Worm (Caenorhabditis elegans) whole organism, L4 larva: ENCODE data around the gene srbc-25.

Experiments
- D1046.2 ChIP-seq: fragments of 200-800 bp; sonication (Bioruptor generic); IDR thresholded peaks from 2 replicates; pipeline ENCODE4 v1.3.6; 2022; ENCODE audit warnings: missing genetic modification characterization, missing compliant biosample characterization
- F10B5.3 ChIP-seq: sonication (generic microtip); optimal IDR thresholded peaks from 2 replicates; lab custom pipeline; 2016; ENCODE audit warnings: mild to moderate bottlenecking, missing genetic modification characterization, missing compliant biosample characterization
- F44E2.7 ChIP-seq: fragments of 200-800 bp; sonication (Bioruptor generic); IDR thresholded peaks from 2 replicates; pipeline ENCODE4 v2.1.2; 2022; ENCODE audit warnings: missing genetic modification characterization, missing compliant biosample characterization
- Y5F2A.4 ChIP-seq: fragments of 200-800 bp; sonication (Bioruptor generic); optimal IDR thresholded peaks from 2 replicates; lab custom pipeline; 2018; ENCODE audit warnings: mild to moderate bottlenecking, missing genetic modification characterization, missing compliant biosample characterization
- ZK546.5 ChIP-seq, 2 experiments: sonication (generic microtip); optimal IDR thresholded peaks; 2 replicates each; lab custom pipeline; 2017; ENCODE audit warnings: missing biosample characterization in 2 of 2, missing genetic modification characterization in 2 of 2
- aha-1 ChIP-seq: fragments of 150-350 bp; peaks from one replicate; lab custom pipeline; 2014; ENCODE audit warnings: missing biosample characterization, missing genetic modification characterization
- ama-1 ChIP-seq: fragments of 150-350 bp; optimal IDR thresholded peaks from 2 replicates; lab custom pipeline; 2014; ENCODE audit warnings: inconsistent platforms, mixed read lengths
- attf-4 ChIP-seq: sonication (generic microtip); optimal IDR thresholded peaks from 3 replicates; lab custom pipeline; 2017; ENCODE audit warnings: missing biosample characterization, missing genetic modification characterization
- ceh-32 ChIP-seq: sonication (generic microtip); optimal IDR thresholded peaks from 2 replicates; lab custom pipeline; 2016; ENCODE audit warnings: mild to moderate bottlenecking, missing genetic modification characterization, missing compliant biosample characterization; ENCODE audit not compliant: poor library complexity
- ceh-62 ChIP-seq: sonication (generic microtip); optimal IDR thresholded peaks from 2 replicates; lab custom pipeline; 2017; ENCODE audit warnings: missing biosample characterization, missing genetic modification characterization
- daf-12 ChIP-seq: fragments of 150-350 bp; optimal IDR thresholded peaks from 2 replicates; lab custom pipeline; 2014; ENCODE audit warnings: missing biosample characterization, missing genetic modification reagents, missing genetic modification characterization
- dmd-6 ChIP-seq: fragments of 200-800 bp; sonication (Bioruptor generic); IDR thresholded peaks from 2 replicates; pipeline ENCODE4 v1.3.6; 2022; ENCODE audit warnings: missing genetic modification reagents, missing genetic modification characterization, missing compliant biosample characterization
- dpl-1 ChIP-seq: fragments of 150-350 bp; optimal IDR thresholded peaks from 2 replicates; lab custom pipeline; 2014; ENCODE audit warnings: missing biosample characterization, missing genetic modification reagents, missing genetic modification characterization
- egl-27 ChIP-seq: sonication (generic microtip); optimal IDR thresholded peaks from 3 replicates; lab custom pipeline; 2017; ENCODE audit warnings: missing biosample characterization, missing genetic modification reagents, missing genetic modification characterization
- jun-1 ChIP-seq: fragments of 150-350 bp; optimal IDR thresholded peaks from 2 replicates; lab custom pipeline; 2014; ENCODE audit warnings: missing biosample characterization, missing genetic modification reagents, missing genetic modification characterization
- lim-7 ChIP-seq: fragments of 200-800 bp; sonication (Bioruptor generic); IDR thresholded peaks from 2 replicates; pipeline ENCODE4 v1.3.6; 2022; ENCODE audit warnings: missing genetic modification characterization, missing compliant biosample characterization
- lin-38 ChIP-seq: fragments of 200-800 bp; sonication (Bioruptor generic); IDR thresholded peaks from 2 replicates; pipeline ENCODE4 v1.3.6; 2022; ENCODE audit warnings: missing genetic modification reagents, missing genetic modification characterization, missing compliant biosample characterization
- lsy-2 ChIP-seq, 2 experiments: fragments of 150-350 bp in 1 of 2; sonication (generic microtip) in 1 of 2; optimal IDR thresholded peaks; 2 replicates each; lab custom pipeline; 2014 to 2017; ENCODE audit warnings: missing biosample characterization in 2 of 2, missing genetic modification characterization in 2 of 2
- mdl-1 ChIP-seq, 2 experiments: fragments of 150-350 bp in 1 of 2; sonication (generic microtip) in 1 of 2; optimal IDR thresholded peaks; 2 replicates each; lab custom pipeline; 2014 to 2017; ENCODE audit warnings: missing biosample characterization in 2 of 2, missing genetic modification characterization in 2 of 2
- nhr-10 ChIP-seq: fragments of 150-350 bp; optimal IDR thresholded peaks from 2 replicates; lab custom pipeline; 2014; ENCODE audit warnings: missing biosample characterization, missing genetic modification characterization
- nhr-28 ChIP-seq: fragments of 150-350 bp; optimal IDR thresholded peaks from 2 replicates; lab custom pipeline; 2014; ENCODE audit warnings: missing biosample characterization, missing genetic modification characterization
- nhr-41 ChIP-seq: fragments of 200-800 bp; sonication (Bioruptor generic); IDR thresholded peaks from 2 replicates; pipeline ENCODE4 v1.3.6; 2022; ENCODE audit warnings: missing genetic modification reagents, missing genetic modification characterization, missing compliant biosample characterization
- nhr-77 ChIP-seq: fragments of 150-350 bp; optimal IDR thresholded peaks from 2 replicates; lab custom pipeline; 2014; ENCODE audit warnings: missing biosample characterization, missing genetic modification characterization
- pha-4 ChIP-seq, 2 experiments: fragments of 150-350 bp in 1 of 2; fragments of 200-800 bp in 1 of 2; sonication (Bioruptor generic) in 1 of 2; IDR thresholded peaks in 1 of 2; optimal IDR thresholded peaks in 1 of 2; 2 replicates each; pipeline versions ENCODE4 v1.3.6 to Lab custom; 2014 to 2022; ENCODE audit warnings: missing genetic modification characterization in 2 of 2, missing genetic modification reagents in 2 of 2, missing biosample characterization in 1 of 2, missing compliant biosample characterization in 1 of 2
- php-3 ChIP-seq: fragments of 200-800 bp; sonication (Bioruptor generic); IDR thresholded peaks from 2 replicates; pipeline ENCODE4 v1.3.6; 2022; ENCODE audit warnings: missing genetic modification reagents, missing genetic modification characterization, missing compliant biosample characterization
- saeg-2 ChIP-seq: fragments of 200-800 bp; sonication (Bioruptor generic); IDR thresholded peaks from 2 replicates; pipeline ENCODE4 v1.3.6; 2022; ENCODE audit warnings: missing genetic modification reagents, missing genetic modification characterization, missing compliant biosample characterization
- sdz-12 ChIP-seq: fragments of 200-800 bp; sonication (Bioruptor generic); optimal IDR thresholded peaks from 2 replicates; lab custom pipeline; 2018; ENCODE audit warnings: mild to moderate bottlenecking, missing genetic modification characterization, missing compliant biosample characterization
- set-16 ChIP-seq: fragments of 200-800 bp; sonication (Bioruptor generic); IDR thresholded peaks from 2 replicates; pipeline ENCODE4 v1.3.6; 2022; ENCODE audit warnings: missing genetic modification reagents, missing genetic modification characterization, missing compliant biosample characterization
- skn-1 ChIP-seq: fragments of 150-350 bp; optimal IDR thresholded peaks from 2 replicates; lab custom pipeline; 2014; ENCODE audit warnings: missing biosample characterization, missing genetic modification characterization
- snpc-1.2 ChIP-seq: fragments of 200-800 bp; sonication (Bioruptor generic); IDR thresholded peaks from 2 replicates; pipeline ENCODE4 v1.3.6; 2022; ENCODE audit warnings: missing genetic modification reagents, missing genetic modification characterization, missing compliant biosample characterization
- snpc-4 ChIP-seq: fragments of 150-350 bp; optimal IDR thresholded peaks from 2 replicates; lab custom pipeline; 2014; ENCODE audit warnings: missing biosample characterization, missing genetic modification characterization
- tra-1 ChIP-seq: fragments of 200-800 bp; sonication (Bioruptor generic); IDR thresholded peaks from 2 replicates; pipeline ENCODE4 v1.3.6; 2022; ENCODE audit warnings: missing genetic modification reagents, missing genetic modification characterization, missing compliant biosample characterization
- vab-7 ChIP-seq: fragments of 200-800 bp; sonication (Bioruptor generic); IDR thresholded peaks from 2 replicates; pipeline ENCODE4 v1.3.6; 2022; ENCODE audit warnings: missing genetic modification reagents, missing genetic modification characterization, missing compliant biosample characterization
- zfp-2 ChIP-seq: sonication (generic microtip); optimal IDR thresholded peaks from 2 replicates; lab custom pipeline; 2016; ENCODE audit warnings: mild to moderate bottlenecking, missing genetic modification characterization, missing compliant biosample characterization
- zip-11 ChIP-seq: fragments of 200-800 bp; sonication (Bioruptor generic); IDR thresholded peaks from 2 replicates; pipeline ENCODE4 v1.3.6; 2022; ENCODE audit warnings: missing genetic modification characterization, missing compliant biosample characterization

Gene srbc-25

DNA sequence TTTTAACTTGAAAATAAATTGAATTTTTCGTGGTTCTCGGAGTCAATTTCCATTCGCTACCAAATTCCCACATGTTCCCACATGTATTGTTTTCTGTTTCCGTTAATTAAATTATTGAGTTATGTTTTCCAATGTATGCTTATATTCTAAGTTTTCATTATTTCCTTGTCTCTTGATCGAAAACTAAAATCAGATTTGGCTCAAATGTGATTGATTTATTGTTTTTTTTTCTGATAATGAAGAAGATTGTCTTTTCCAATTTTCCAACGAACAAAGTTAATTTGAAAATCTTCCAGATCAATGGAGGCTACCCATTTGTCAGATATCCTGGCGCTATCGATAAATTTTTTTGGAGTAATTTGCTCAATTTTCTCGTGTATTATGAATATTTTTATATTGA lies at the start of gene srbc-25:
srbc-25 (plus strand) TSS at position 301 of the 400 bp plus-strand sequence.
- TF ChIP-seq dpl-1 (no peak), snpc-4 (tag; lab: Kevin White, UChicago) (no peak)

DNA sequence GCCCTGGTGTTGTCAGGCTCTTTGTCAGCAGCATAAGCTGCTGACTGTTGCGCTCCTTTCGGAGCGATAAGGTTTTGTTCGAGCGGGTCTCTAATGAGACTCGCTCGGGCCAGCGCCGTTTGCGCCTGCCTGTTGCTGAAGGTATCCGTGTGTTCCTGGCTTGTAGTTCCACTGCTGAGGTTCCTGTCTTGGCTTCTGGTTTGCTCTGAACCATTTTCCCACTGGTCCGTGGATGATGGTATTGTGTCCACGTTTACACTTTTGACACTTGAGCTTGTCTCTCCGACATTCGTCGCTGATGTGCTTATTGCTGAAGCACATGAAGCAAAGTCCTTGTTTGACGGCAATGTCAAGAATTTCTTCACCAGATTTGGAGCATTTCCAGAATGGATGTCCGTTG lies 22.5 kb upstream of the srbc-25 start:
- TF ChIP-seq jun-1 (tag; lab: Kevin White, UChicago) (no peak), nhr-41 (no peak), ceh-32 (tag; lab: Kevin White, UChicago) (no peak), set-16 (GFP tag; lab: Robert Waterston, UW) (peak; percentile 47; the same call in 1 of the 2 replicates), aha-1 (tag; lab: Kevin White, UChicago) (peak; percentile 95)
- TF ChIP-seq, all 104 proteins: peak for 2

DNA sequence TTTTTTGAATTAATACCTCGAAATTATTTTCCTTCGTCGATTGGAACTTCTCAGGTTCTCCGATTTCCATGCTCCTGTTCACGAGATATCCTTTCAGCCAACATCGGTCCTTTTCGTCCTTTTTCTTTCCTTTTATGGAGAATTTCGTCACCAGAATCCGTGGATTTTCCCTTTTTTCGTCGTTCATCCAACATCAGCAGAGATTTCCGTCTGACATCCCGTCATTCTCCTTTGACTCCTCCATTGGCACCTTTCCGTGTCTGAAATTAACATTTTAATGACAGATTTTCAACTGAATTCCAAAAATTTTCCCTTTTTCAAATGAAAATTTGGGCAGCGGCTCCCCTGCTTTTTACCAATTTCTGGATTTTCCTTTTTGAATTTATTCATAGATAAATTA lies 18.9 kb upstream of the srbc-25 start:
- peak; percentile 91 for TF ChIP-seq aha-1 (tag; lab: Kevin White, UChicago)
- no peak for TF ChIP-seq F44E2.7
- TF ChIP-seq, all 104 proteins: peak for 1

DNA sequence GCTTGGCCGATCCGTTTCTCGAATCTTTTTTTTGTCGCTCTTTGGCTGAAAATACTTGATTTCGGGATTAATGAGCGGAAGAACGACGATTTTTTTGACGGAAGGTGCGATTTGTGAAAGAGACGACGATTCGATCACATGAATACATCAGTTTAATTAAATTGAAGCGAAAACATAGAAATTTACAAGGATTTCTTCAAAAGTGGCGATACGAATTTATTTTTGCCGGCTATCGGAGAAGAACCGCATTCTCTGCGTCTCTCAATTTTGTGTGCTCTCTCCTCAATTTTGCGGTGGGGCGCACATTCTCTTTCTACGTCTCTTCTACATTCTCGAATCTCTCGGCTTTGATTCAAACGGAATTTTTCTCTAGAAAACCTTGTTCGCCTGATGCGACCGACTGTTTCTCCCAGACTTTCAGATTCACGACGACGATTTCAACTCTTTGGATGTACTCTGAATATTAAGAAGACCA lies 18.4 kb upstream of the srbc-25 start, which contains the start of gene F40D4.17:
F40D4.17 (minus strand) TSS at position 51 of the 475 bp plus-strand sequence.
- no peak for TF ChIP-seq daf-12 (tag; lab: Kevin White, UChicago)
- no peak for TF ChIP-seq F10B5.3
- TF ChIP-seq egl-27 (tag; lab: Kevin White, UChicago): no peak
- no peak for TF ChIP-seq ceh-62 (tag; lab: Kevin White, UChicago)
- TF ChIP-seq ama-1 (lab: Kevin White, UChicago): no peak
- TF ChIP-seq sdz-12: no peak
- no peak for TF ChIP-seq nhr-28
- no peak for TF ChIP-seq dmd-6 (GFP tag; lab: Robert Waterston, UW)
- no peak for TF ChIP-seq ZK546.5 (tag; optimal IDR thresholded peaks at IDR 0.05; lab: Kevin White, UChicago)
- no peak for TF ChIP-seq vab-7
- TF ChIP-seq nhr-10 (tag; lab: Kevin White, UChicago): no peak
- TF ChIP-seq snpc-1.2 (GFP tag; lab: Robert Waterston, UW): no peak
- TF ChIP-seq attf-4 (tag; lab: Kevin White, UChicago): no peak
- no peak for TF ChIP-seq skn-1 (tag; lab: Kevin White, UChicago)
- no peak for TF ChIP-seq tra-1 (GFP tag; lab: Robert Waterston, UW)
- no peak for TF ChIP-seq lin-38 (GFP tag; lab: Robert Waterston, UW)
- no peak for TF ChIP-seq zip-11 (GFP tag; lab: Robert Waterston, UW)
- TF ChIP-seq saeg-2 (GFP tag; lab: Robert Waterston, UW): no peak

DNA sequence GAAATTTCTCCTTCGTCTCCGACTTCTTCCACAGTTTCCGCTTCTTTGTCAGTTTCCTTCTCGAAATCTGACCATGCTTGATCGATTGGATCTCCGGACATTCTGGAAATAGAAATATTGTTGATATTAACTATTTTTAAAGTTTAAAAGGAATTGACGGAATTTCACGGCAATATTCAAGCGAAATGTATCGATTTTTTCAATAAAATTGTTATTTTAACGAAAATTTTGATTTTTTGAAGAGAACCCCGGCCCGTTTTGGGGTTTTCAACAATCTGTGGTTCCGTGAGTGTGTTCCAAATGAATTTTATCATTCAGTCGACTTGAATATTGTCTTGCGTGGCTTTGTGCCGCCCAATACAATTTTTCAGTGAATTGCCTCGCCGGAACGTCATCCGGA lies 16.7 kb upstream of the srbc-25 start, which contains the start of gene F40D4.13:
F40D4.13 (minus strand) TSS at position 101 of the 400 bp plus-strand sequence.
- TF ChIP-seq sdz-12 (no peak), pha-4 (GFP tag; IDR thresholded peaks at IDR 0.05; lab: Robert Waterston, UW) (no peak), pha-4 (tag; optimal IDR thresholded peaks at IDR 0.05; lab: Kevin White, UChicago) (no peak), D1046.2 (no peak), egl-27 (tag; lab: Kevin White, UChicago) (no peak), set-16 (GFP tag; lab: Robert Waterston, UW) (no peak), zfp-2 (no peak), nhr-77 (tag; lab: Kevin White, UChicago) (no peak), php-3 (GFP tag; lab: Robert Waterston, UW) (no peak), Y5F2A.4 (GFP tag; lab: Kevin White, UChicago) (no peak), jun-1 (tag; lab: Kevin White, UChicago) (no peak)

DNA sequence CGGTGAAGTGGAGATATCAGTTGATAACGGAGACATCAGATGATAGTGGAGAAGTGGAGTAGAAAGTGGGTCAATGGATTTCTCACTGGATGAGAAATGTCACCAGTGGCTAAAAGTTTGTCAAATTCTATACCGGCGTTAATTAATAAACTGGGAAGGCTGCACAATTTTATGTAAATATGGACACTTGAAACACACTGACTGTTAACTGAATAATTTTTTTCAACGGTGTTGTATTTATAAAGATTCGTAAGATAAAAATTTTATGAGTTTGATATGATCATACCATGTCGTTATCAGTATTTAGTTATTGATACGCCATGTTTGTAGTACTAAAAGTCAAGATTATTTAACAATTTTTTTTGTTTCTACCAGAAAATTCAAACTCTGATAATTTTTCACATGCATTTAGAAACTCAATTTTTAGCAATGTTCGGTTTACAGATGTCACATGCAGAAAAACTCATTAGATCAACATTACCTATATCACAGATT lies 14.4 kb upstream of the srbc-25 start, which contains the start of gene F40D4.12:
F40D4.12 (plus strand) TSS at position 445 of the 495 bp plus-strand sequence.
- TF ChIP-seq lim-7 (no peak), nhr-28 (peak; percentile 11), mdl-1 (tag; optimal IDR thresholded peaks at IDR 0.05; lab: Kevin White, UChicago) (no peak), vab-7 (no peak), F44E2.7 (no peak), lsy-2 (tag; optimal IDR thresholded peaks at IDR 0.05; lab: Kevin White, UChicago) (no peak), F10B5.3 (no peak)
- TF ChIP-seq, all 104 proteins: peak for 1
